Worm (Caenorhabditis elegans): ENCODE results near the gene unc-31.

ce11 chrIV:12795371-12795936 is 21.8 kb downstream of the unc-31 start:
- TF ChIP-seq snpc-4 (GFP tag; optimal IDR thresholded peaks at IDR 0.05) (peak; percentile 74), snpc-4 (tag; optimal IDR thresholded peaks at IDR 0.05) (peak; percentile 82 to 97 (median 94)), F52B5.7 (tag; optimal IDR thresholded peaks at IDR 0.05) (no peak), unc-62 (GFP tag; optimal IDR thresholded peaks at IDR 0.05) (no peak), egl-44 (GFP tag; IDR thresholded peaks at IDR 0.05) (no peak), dpff-1 (tag; optimal IDR thresholded peaks at IDR 0.05) (no peak), hrde-1 (tag; optimal IDR thresholded peaks at IDR 0.05; ENCODE audit: borderline replicate concordance) (no peak), nhr-80 (tag; optimal IDR thresholded peaks at IDR 0.05) (no peak), F23B12.7 (tag; optimal IDR thresholded peaks at IDR 0.05; ENCODE audit: insufficient read depth) (no peak), tbx-9 (tag; optimal IDR thresholded peaks at IDR 0.05; ENCODE audit: borderline replicate concordance) (no peak), athp-1 (tag; optimal IDR thresholded peaks at IDR 0.05) (no peak), madf-8 (GFP tag; conservative IDR thresholded peaks at IDR 0.05) (no peak)

All from whole organism, young adult.